Worm (Caenorhabditis elegans): ENCODE data around the gene Y73C8B.1.

Y73C8B.1 gene

ce11 chrV:3195814-3196213 is 868 bp downstream of the Y73C8B.1 start:
- TF ChIP-seq F39B2.1 (GFP tag; IDR thresholded peaks at IDR 0.05) (no peak), unc-130 (GFP tag; optimal IDR thresholded peaks at IDR 0.05) (no peak), lag-1 (GFP tag; IDR thresholded peaks at IDR 0.05) (no peak), ceh-91 (GFP tag; IDR thresholded peaks at IDR 0.05) (no peak), efl-1 (GFP tag; optimal IDR thresholded peaks at IDR 0.05) (no peak), madf-8 (GFP tag; conservative IDR thresholded peaks at IDR 0.05) (no peak), nfyb-1 (GFP tag; IDR thresholded peaks at IDR 0.05) (peak; percentile 66; the same call in 1 of the 2 replicates), ztf-22 (GFP tag; optimal IDR thresholded peaks at IDR 0.05) (no peak)

- no peak for TF ChIP-seq lir-1 (GFP tag; conservative IDR thresholded peaks at IDR 0.05)
- peak; percentile 8 for TF ChIP-seq nhr-80 (tag; optimal IDR thresholded peaks at IDR 0.05)
- TF ChIP-seq mcd-1 (GFP tag; IDR thresholded peaks at IDR 0.05) = peak; percentile 73
- TF ChIP-seq B0019.2 (GFP tag; conservative IDR thresholded peaks at IDR 0.05) = no peak
- no peak for TF ChIP-seq hmg-1.2 (GFP tag; IDR thresholded peaks at IDR 0.05)
- no peak for TF ChIP-seq bed-1 (GFP tag; IDR thresholded peaks at IDR 0.05)
Measured at ce11 chrV:3194952-3195450, 1.7 kb downstream of the Y73C8B.1 start, which contains the start of gene Y73C8B.2. Y73C8B.2 (minus strand) TSS chrV:3195002.

- TF ChIP-seq pha-4 (tag; optimal IDR thresholded peaks at IDR 0.05) (no peak), lin-54 (GFP tag; optimal IDR thresholded peaks at IDR 0.05) (no peak), nfyb-1 (GFP tag; IDR thresholded peaks at IDR 0.05) (peak; percentile 28; the same call in 1 of the 2 replicates), dpl-1 (GFP tag; optimal IDR thresholded peaks at IDR 0.05) (no peak), akir-1 (GFP tag; optimal IDR thresholded peaks at IDR 0.05) (no peak), mcd-1 (GFP tag; IDR thresholded peaks at IDR 0.05) (peak; percentile 33; the same call in 1 of the 2 replicates), ZK185.1 (tag; optimal IDR thresholded peaks at IDR 0.05; ENCODE audit: poor library complexity, severe bottlenecking) (no peak), nfya-2 (GFP tag; IDR thresholded peaks at IDR 0.05) (no peak), ztf-26 (tag; optimal IDR thresholded peaks at IDR 0.05) (no peak), atf-7 (tag; optimal IDR thresholded peaks at IDR 0.05) (peak; percentile 6), D2030.7 (GFP tag; IDR thresholded peaks at IDR 0.05) (no peak), ztf-18 (tag; optimal IDR thresholded peaks at IDR 0.05) (no peak), C06A6.2 (GFP tag; conservative IDR thresholded peaks at IDR 0.05) (no peak), F33H1.4 (GFP tag; IDR thresholded peaks at IDR 0.05) (no peak), sdz-38 (tag; optimal IDR thresholded peaks at IDR 0.05) (no peak), aptf-3 (GFP tag; IDR thresholded peaks at IDR 0.05) (no peak), ceh-40 (GFP tag; IDR thresholded peaks at IDR 0.05) (no peak), ceh-79 (tag; optimal IDR thresholded peaks at IDR 0.05) (no peak), hmg-1.2 (GFP tag; IDR thresholded peaks at IDR 0.05) (peak; percentile 89; the same call in 1 of the 2 replicates), ztf-3 (GFP tag; optimal IDR thresholded peaks at IDR 0.05) (no peak), nhr-90 (tag; optimal IDR thresholded peaks at IDR 0.05) (no peak), hrde-1 (tag; optimal IDR thresholded peaks at IDR 0.05; ENCODE audit: borderline replicate concordance) (no peak), K12H6.12 (tag; optimal IDR thresholded peaks at IDR 0.05) (no peak), lin-26 (GFP tag; IDR thresholded peaks at IDR 0.05) (no peak), tlf-1 (GFP tag; optimal IDR thresholded peaks at IDR 0.05) (no peak), unc-130 (GFP tag; optimal IDR thresholded peaks at IDR 0.05) (no peak), zim-3 (tag; optimal IDR thresholded peaks at IDR 0.05) (no peak), sptf-2 (GFP tag; optimal IDR thresholded peaks at IDR 0.05) (no peak), mes-4 (tag; optimal IDR thresholded peaks at IDR 0.05) (no peak), lsl-1 (GFP tag; optimal IDR thresholded peaks at IDR 0.05) (no peak), bed-2 (GFP tag; IDR thresholded peaks at IDR 0.05) (no peak), lin-40 (tag; optimal IDR thresholded peaks at IDR 0.05) (peak; percentile 5), nhr-120 (GFP tag; IDR thresholded peaks at IDR 0.05) (no peak), attf-5 (GFP tag; optimal IDR thresholded peaks at IDR 0.05) (no peak), unc-62 (GFP tag; optimal IDR thresholded peaks at IDR 0.05) (no peak), B0019.2 (GFP tag; conservative IDR thresholded peaks at IDR 0.05) (no peak), madf-10 (tag; optimal IDR thresholded peaks at IDR 0.05) (no peak)
Measured at ce11 chrV:3193091-3193608, 3.5 kb downstream of the Y73C8B.1 start, which contains the start of the genes Y73C8B.3 and Y73C8B.9. Y73C8B.3 (minus strand) TSS chrV:3193237. Y73C8B.9 (plus strand) TSS chrV:3193558.

Measured in whole organism, young adult.